Worm (Caenorhabditis elegans) whole organism, L1 larva: ENCODE results near the gene Y54E2A.7.

ENCODE experiments used
- C04F5.9 ChIP-seq: sonication (generic microtip); optimal IDR thresholded peaks from 2 replicates; lab custom pipeline; 2016; ENCODE audit warnings: missing genetic modification characterization, missing compliant biosample characterization
- C16A3.4 ChIP-seq: fragments of 150-350 bp; optimal IDR thresholded peaks from 2 replicates; lab custom pipeline; 2014; ENCODE audit warnings: missing biosample characterization, missing genetic modification characterization
- F16B12.6 ChIP-seq: fragments of 150-350 bp; optimal IDR thresholded peaks from 2 replicates; lab custom pipeline; 2014; ENCODE audit warnings: missing biosample characterization, missing genetic modification characterization
- Y116A8C.19 ChIP-seq: sonication (generic microtip); optimal IDR thresholded peaks from 2 replicates; lab custom pipeline; 2016; ENCODE audit warnings: missing compliant biosample characterization, missing genetic modification characterization, borderline replicate concordance
- ama-1 ChIP-seq: fragments of 150-350 bp; optimal IDR thresholded peaks from 2 replicates; lab custom pipeline; 2014
- blmp-1 ChIP-seq: fragments of 150-350 bp; optimal IDR thresholded peaks from 2 replicates; lab custom pipeline; 2014; ENCODE audit warnings: missing biosample characterization, missing genetic modification characterization
- ceh-63 ChIP-seq: fragments of 200-800 bp; sonication (Bioruptor generic); optimal IDR thresholded peaks from 2 replicates; lab custom pipeline; 2018; ENCODE audit warnings: mild to moderate bottlenecking, missing genetic modification characterization, missing compliant biosample characterization
- ceh-8 ChIP-seq: fragments of 200-800 bp; sonication (Bioruptor generic); optimal IDR thresholded peaks from 2 replicates; lab custom pipeline; 2018; ENCODE audit warnings: mild to moderate bottlenecking, missing genetic modification characterization, moderate library complexity, missing compliant biosample characterization
- ceh-82 ChIP-seq, 3 experiments: fragments of 150-350 bp in 1 of 3; sonication (generic microtip) in 2 of 3; optimal IDR thresholded peaks; 2 replicates each; lab custom pipeline; 2014 to 2017; ENCODE audit warnings: missing biosample characterization in 3 of 3, missing genetic modification characterization in 3 of 3
- ces-1 ChIP-seq: fragments of 150-350 bp; optimal IDR thresholded peaks from 2 replicates; lab custom pipeline; 2014; ENCODE audit warnings: missing biosample characterization, missing genetic modification reagents, missing genetic modification characterization
- dsc-1 ChIP-seq: sonication (generic microtip); optimal IDR thresholded peaks from 2 replicates; lab custom pipeline; 2016; ENCODE audit warnings: mild to moderate bottlenecking, missing genetic modification characterization, missing compliant biosample characterization
- efl-1 ChIP-seq, 4 experiments: fragments of 150-350 bp; optimal IDR thresholded peaks in 3 of 4; peaks in 1 of 4; 1 replicate in 1 of 4; 2 replicates in 3 of 4; lab custom pipeline; 2014; ENCODE audit warnings: missing biosample characterization in 2 of 4, missing genetic modification characterization in 2 of 4, missing genetic modification reagents in 2 of 4
- efl-3 ChIP-seq: fragments of 200-800 bp; sonication (Bioruptor generic); optimal IDR thresholded peaks from 2 replicates; lab custom pipeline; 2018; ENCODE audit warnings: mild to moderate bottlenecking, missing genetic modification characterization, missing compliant biosample characterization
- egl-13 ChIP-seq: sonication (generic microtip); optimal IDR thresholded peaks from 2 replicates; lab custom pipeline; 2016; ENCODE audit warnings: missing genotype, missing genetic modification reagents, missing genetic modification characterization, missing compliant biosample characterization
- egl-27 ChIP-seq, 2 experiments: fragments of 150-350 bp in 1 of 2; sonication (generic microtip); optimal IDR thresholded peaks; 3 replicates each; lab custom pipeline; 2017 to 2018; ENCODE audit warnings: missing biosample characterization in 2 of 2, missing genetic modification characterization in 2 of 2, missing genetic modification reagents in 2 of 2
- elt-2 ChIP-seq: sonication (generic microtip); optimal IDR thresholded peaks from 2 replicates; lab custom pipeline; 2016; ENCODE audit warnings: missing genetic modification characterization, mild to moderate bottlenecking, inconsistent platforms, missing compliant biosample characterization, missing genetic modification reagents
- ets-5 ChIP-seq: fragments of 200-800 bp; sonication (Bioruptor generic); IDR thresholded peaks from 2 replicates; pipeline ENCODE4 v1.3.6; 2022; ENCODE audit warnings: missing genetic modification characterization, missing compliant biosample characterization
- fkh-10 ChIP-seq: sonication (generic microtip); optimal IDR thresholded peaks from 2 replicates; lab custom pipeline; 2017; ENCODE audit warnings: missing biosample characterization, missing genetic modification reagents, missing genetic modification characterization
- fkh-8 ChIP-seq: sonication (generic microtip); optimal IDR thresholded peaks from 2 replicates; lab custom pipeline; 2016; ENCODE audit warnings: mild to moderate bottlenecking, missing genetic modification characterization, missing compliant biosample characterization
- hlh-4 ChIP-seq: sonication (generic microtip); optimal IDR thresholded peaks from 2 replicates; lab custom pipeline; 2016; ENCODE audit warnings: mild to moderate bottlenecking, missing genetic modification characterization, missing compliant biosample characterization
- hpl-2 ChIP-seq: fragments of 150-350 bp; optimal IDR thresholded peaks from 2 replicates; lab custom pipeline; 2014; ENCODE audit warnings: missing biosample characterization, missing genetic modification reagents, missing genetic modification characterization
- irx-1 ChIP-seq: sonication (generic microtip); optimal IDR thresholded peaks from 2 replicates; lab custom pipeline; 2016; ENCODE audit warnings: missing genetic modification characterization, missing compliant biosample characterization
- jun-1 ChIP-seq: fragments of 150-350 bp; optimal IDR thresholded peaks from 2 replicates; lab custom pipeline; 2014; ENCODE audit warnings: missing biosample characterization, missing genetic modification reagents, missing genetic modification characterization
- lin-13 ChIP-seq: fragments of 150-350 bp; optimal IDR thresholded peaks from 2 replicates; lab custom pipeline; 2014; ENCODE audit warnings: missing biosample characterization, missing genetic modification reagents, missing genetic modification characterization
- lin-14 ChIP-seq: fragments of 200-800 bp; sonication (Bioruptor generic); optimal IDR thresholded peaks from 2 replicates; lab custom pipeline; 2018; ENCODE audit warnings: mild to moderate bottlenecking, missing genetic modification characterization, moderate library complexity, missing compliant biosample characterization
- lin-35 ChIP-seq, 2 experiments: fragments of 150-350 bp; optimal IDR thresholded peaks; 2 replicates each; lab custom pipeline; 2014; ENCODE audit warnings: missing biosample characterization in 2 of 2, missing genetic modification characterization in 2 of 2, missing genetic modification reagents in 2 of 2
- lsy-2 ChIP-seq, 2 experiments: fragments of 150-350 bp; optimal IDR thresholded peaks; 2 replicates each; lab custom pipeline; 2014; ENCODE audit warnings: missing biosample characterization in 2 of 2, missing genetic modification characterization in 2 of 2
- mab-9 ChIP-seq: fragments of 200-800 bp; sonication (Bioruptor generic); IDR thresholded peaks from 2 replicates; pipeline ENCODE4 v1.3.6; 2022; ENCODE audit warnings: missing genetic modification reagents, missing genetic modification characterization, missing compliant biosample characterization
- mep-1 ChIP-seq: fragments of 150-350 bp; optimal IDR thresholded peaks from 2 replicates; lab custom pipeline; 2014; ENCODE audit warnings: missing biosample characterization, missing genetic modification characterization
- nhr-12 ChIP-seq: sonication (generic microtip); optimal IDR thresholded peaks from 2 replicates; lab custom pipeline; 2017; ENCODE audit warnings: missing biosample characterization, missing genetic modification characterization
- nhr-19 ChIP-seq: fragments of 200-800 bp; sonication (Bioruptor generic); conservative IDR thresholded peaks from 2 replicates; pipeline ENCODE4 v1.3.6; 2022; ENCODE audit warnings: missing genetic modification characterization, missing compliant biosample characterization
- nhr-71 ChIP-seq: sonication (generic microtip); optimal IDR thresholded peaks from 2 replicates; lab custom pipeline; 2016; ENCODE audit warnings: mild to moderate bottlenecking, missing genetic modification characterization, moderate library complexity, missing compliant biosample characterization
- nhr-76 ChIP-seq: sonication (generic microtip); optimal IDR thresholded peaks from 2 replicates; lab custom pipeline; 2017; ENCODE audit warnings: missing biosample characterization, missing genetic modification characterization
- nhr-77 ChIP-seq: fragments of 150-350 bp; optimal IDR thresholded peaks from 2 replicates; lab custom pipeline; 2014; ENCODE audit warnings: missing biosample characterization, missing genetic modification characterization
- nhr-84 ChIP-seq: sonication (generic microtip); optimal IDR thresholded peaks from 2 replicates; lab custom pipeline; 2017; ENCODE audit warnings: missing biosample characterization, missing genetic modification characterization
- skn-1 ChIP-seq: fragments of 150-350 bp; optimal IDR thresholded peaks from 2 replicates; lab custom pipeline; 2014; ENCODE audit warnings: missing biosample characterization, missing genetic modification characterization
- snu-23 ChIP-seq: sonication (generic microtip); optimal IDR thresholded peaks from 2 replicates; lab custom pipeline; 2016; ENCODE audit warnings: missing genetic modification characterization, missing compliant biosample characterization
- sptf-1 ChIP-seq: fragments of 150-350 bp; optimal IDR thresholded peaks from 2 replicates; lab custom pipeline; 2014; ENCODE audit warnings: missing biosample characterization, missing genetic modification characterization
- sup-37 ChIP-seq: fragments of 200-800 bp; sonication (Bioruptor generic); optimal IDR thresholded peaks from 2 replicates; lab custom pipeline; 2018; ENCODE audit warnings: mild to moderate bottlenecking, missing genetic modification characterization, missing compliant biosample characterization
- tbx-2 ChIP-seq: sonication (generic microtip); optimal IDR thresholded peaks from 2 replicates; lab custom pipeline; 2016; ENCODE audit warnings: missing genetic modification characterization, missing compliant biosample characterization
- tlp-1 ChIP-seq: fragments of 150-350 bp; optimal IDR thresholded peaks from 2 replicates; lab custom pipeline; 2014; ENCODE audit warnings: missing biosample characterization, missing genetic modification characterization
- unc-130 ChIP-seq: fragments of 150-350 bp; optimal IDR thresholded peaks from 2 replicates; lab custom pipeline; 2017; ENCODE audit warnings: missing biosample characterization, missing genetic modification characterization, inconsistent platforms
- unc-86 ChIP-seq: sonication (generic microtip); optimal IDR thresholded peaks from 2 replicates; lab custom pipeline; 2016; ENCODE audit warnings: missing genetic modification characterization, missing compliant biosample characterization
- zip-4 ChIP-seq: fragments of 200-800 bp; sonication (Bioruptor generic); optimal IDR thresholded peaks from 2 replicates; lab custom pipeline; 2018; ENCODE audit warnings: mild to moderate bottlenecking, missing genetic modification characterization, moderate library complexity, missing compliant biosample characterization
- ztf-11 ChIP-seq, 2 experiments: sonication (generic microtip); optimal IDR thresholded peaks; 2 replicates each; lab custom pipeline; 2016 to 2017; ENCODE audit warnings: missing genetic modification characterization in 2 of 2, missing biosample characterization in 1 of 2, missing compliant biosample characterization in 1 of 2
- ztf-4 ChIP-seq: fragments of 150-350 bp; optimal IDR thresholded peaks from 2 replicates; lab custom pipeline; 2014; ENCODE audit warnings: missing biosample characterization, missing genetic modification characterization

Gene Y54E2A.7

ce11 chrII:14812231-14812630 lies 39.4 kb upstream of the Y54E2A.7 start, which contains the start of gene osta-3:
Gene osta-3, plus strand, starts transcription at chrII:14812531.
- no peak for TF ChIP-seq hlh-4 (tag; lab: Kevin White, UChicago)
- TF ChIP-seq lin-13, result no peak
- TF ChIP-seq egl-13 (tag; lab: Kevin White, UChicago), result no peak
- TF ChIP-seq dsc-1 (tag; lab: Kevin White, UChicago), result no peak
- TF ChIP-seq C16A3.4 (tag; lab: Kevin White, UChicago), result no peak
- TF ChIP-seq lsy-2 (tag; optimal IDR thresholded peaks at IDR 0.05; lab: Kevin White, UChicago), result no peak
- TF ChIP-seq ama-1 (lab: Kevin White, UChicago), result no peak
- TF ChIP-seq nhr-12 (tag; lab: Kevin White, UChicago), result no peak
- TF ChIP-seq fkh-8 (tag; lab: Kevin White, UChicago), result no peak
- no peak for TF ChIP-seq ceh-82 (tag; optimal IDR thresholded peaks at IDR 0.05; lab: Kevin White, UChicago)
- TF ChIP-seq ztf-11 (tag; optimal IDR thresholded peaks at IDR 0.05; lab: Kevin White, UChicago), result no peak
- TF ChIP-seq sptf-1 (tag; lab: Kevin White, UChicago), result no peak
- no peak for TF ChIP-seq fkh-10
- TF ChIP-seq lin-14 (GFP tag; lab: Kevin White, UChicago), result peak; percentile 11
- no peak for TF ChIP-seq mab-9 (GFP tag; lab: Robert Waterston, UW)
- TF ChIP-seq nhr-19, result no peak
- no peak for TF ChIP-seq lin-35 (GFP tag; optimal IDR thresholded peaks at IDR 0.05; lab: Kevin White, UChicago)
- no peak for TF ChIP-seq C04F5.9
- TF ChIP-seq mep-1 (tag; lab: Kevin White, UChicago), result no peak
- TF ChIP-seq blmp-1 (tag; lab: Kevin White, UChicago), result no peak
- no peak for TF ChIP-seq efl-1 (optimal IDR thresholded peaks at IDR 0.05; lab: Kevin White, UChicago)
- peak in 1 of 2 experiments; percentile 21 for TF ChIP-seq efl-1 (GFP tag; optimal IDR thresholded peaks at IDR 0.05 in 1 of 2; lab: Kevin White, UChicago)
- no peak for TF ChIP-seq zip-4 (GFP tag; lab: Kevin White, UChicago)
- no peak for TF ChIP-seq snu-23 (GFP tag; lab: Kevin White, UChicago)
- TF ChIP-seq nhr-77 (tag; lab: Kevin White, UChicago), result peak; percentile 3
- no peak for TF ChIP-seq ets-5

- TF ChIP-seq fkh-10 (no peak), jun-1 (tag; lab: Kevin White, UChicago) (peak; percentile 23), F16B12.6 (tag; lab: Kevin White, UChicago) (no peak), lin-35 (GFP tag; optimal IDR thresholded peaks at IDR 0.05; lab: Kevin White, UChicago) (peak in 1 of 2 experiments; percentile 27), efl-3 (GFP tag; lab: Kevin White, UChicago) (no peak), tlp-1 (tag; lab: Kevin White, UChicago) (no peak), blmp-1 (tag; lab: Kevin White, UChicago) (no peak), elt-2 (tag; lab: Kevin White, UChicago) (peak; percentile 7), nhr-84 (tag; lab: Kevin White, UChicago) (no peak), lin-14 (GFP tag; lab: Kevin White, UChicago) (peak; percentile 44), ztf-11 (tag; optimal IDR thresholded peaks at IDR 0.05; lab: Kevin White, UChicago) (no peak)
Observed at ce11 chrII:14811472-14811871, 38.7 kb upstream of the Y54E2A.7 start.

- TF ChIP-seq tlp-1 (tag; lab: Kevin White, UChicago) (no peak), skn-1 (tag; lab: Kevin White, UChicago) (no peak), Y116A8C.19 (tag; lab: Kevin White, UChicago) (no peak), nhr-76 (tag; lab: Kevin White, UChicago) (no peak), efl-1 (optimal IDR thresholded peaks at IDR 0.05; lab: Kevin White, UChicago) (peak; percentile 42 to 45), efl-1 (GFP tag; optimal IDR thresholded peaks at IDR 0.05 in 1 of 2; lab: Kevin White, UChicago) (peak; percentile 27 to 35), ces-1 (GFP tag; lab: Kevin White, UChicago) (no peak), unc-86 (tag; lab: Kevin White, UChicago) (peak; percentile 7), fkh-10 (peak; percentile 58), ztf-4 (tag; lab: Kevin White, UChicago) (no peak), hpl-2 (no peak), unc-130 (tag; lab: Kevin White, UChicago) (no peak), mep-1 (tag; lab: Kevin White, UChicago) (no peak), ama-1 (lab: Kevin White, UChicago) (no peak), elt-2 (tag; lab: Kevin White, UChicago) (no peak), nhr-71 (peak; percentile 33), lin-14 (GFP tag; lab: Kevin White, UChicago) (peak; percentile 81), sup-37 (GFP tag; lab: Kevin White, UChicago) (no peak), ceh-8 (GFP tag; lab: Kevin White, UChicago) (no peak), mab-9 (GFP tag; lab: Robert Waterston, UW) (no peak), tbx-2 (tag; lab: Kevin White, UChicago) (peak; percentile 9), lsy-2 (tag; optimal IDR thresholded peaks at IDR 0.05; lab: Kevin White, UChicago) (peak in 1 of 2 experiments; percentile 36), irx-1 (tag; lab: Kevin White, UChicago) (no peak), nhr-77 (tag; lab: Kevin White, UChicago) (peak; percentile 71), ceh-63 (GFP tag; lab: Kevin White, UChicago) (no peak), egl-27 (tag; optimal IDR thresholded peaks at IDR 0.05; lab: Kevin White, UChicago) (no peak), lin-35 (GFP tag; optimal IDR thresholded peaks at IDR 0.05; lab: Kevin White, UChicago) (no peak), fkh-8 (tag; lab: Kevin White, UChicago) (peak; percentile 27), hlh-4 (tag; lab: Kevin White, UChicago) (no peak), snu-23 (GFP tag; lab: Kevin White, UChicago) (no peak)
Observed at ce11 chrII:14810609-14811008, 37.8 kb upstream of the Y54E2A.7 start.
